Worm (Caenorhabditis elegans) whole organism, L4/young adult: ENCODE measurements around the gene Y105C5B.18.

Source experiments
- W03F9.2 ChIP-seq: fragments of 150-350 bp; optimal IDR thresholded peaks from 2 replicates; lab custom pipeline; 2014; ENCODE audit warnings: missing biosample characterization, missing genetic modification characterization
- dao-5 ChIP-seq: sonication (generic microtip); optimal IDR thresholded peaks from 2 replicates; lab custom pipeline; 2016; ENCODE audit warnings: missing genotype, missing genetic modification characterization, moderate library complexity, missing compliant biosample characterization
- him-1 ChIP-seq: sonication (generic microtip); optimal IDR thresholded peaks from 2 replicates; lab custom pipeline; 2016; ENCODE audit warnings: missing genotype, missing genetic modification reagents, missing genetic modification characterization, missing compliant biosample characterization

Gene Y105C5B.18

DNA sequence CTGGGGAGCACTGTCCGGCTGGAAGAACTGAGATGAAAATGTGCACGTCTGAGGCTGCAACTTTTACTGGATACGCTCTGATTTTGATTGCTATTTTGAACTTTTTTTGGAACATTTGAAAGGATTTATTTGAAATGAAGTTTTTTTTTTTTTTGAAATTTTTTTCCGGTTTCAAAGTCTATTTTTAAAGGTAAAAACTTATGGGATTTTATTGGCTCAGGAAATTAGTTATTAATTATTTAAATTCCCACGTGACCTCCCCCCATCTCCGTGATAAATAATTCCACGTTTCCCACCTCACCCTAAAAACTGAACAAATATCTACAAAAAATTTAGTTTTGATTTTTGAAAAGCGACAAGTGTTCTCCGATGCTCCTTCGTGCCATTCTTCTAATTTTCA, at the start of gene Y105C5B.18:
Gene Y105C5B.18 (plus strand): TSS at position 301 of the 400 bp plus-strand sequence.
- TF ChIP-seq W03F9.2 (no peak), dao-5 (tag; lab: Kevin White, UChicago) (no peak), him-1 (tag; lab: Kevin White, UChicago) (no peak)

DNA sequence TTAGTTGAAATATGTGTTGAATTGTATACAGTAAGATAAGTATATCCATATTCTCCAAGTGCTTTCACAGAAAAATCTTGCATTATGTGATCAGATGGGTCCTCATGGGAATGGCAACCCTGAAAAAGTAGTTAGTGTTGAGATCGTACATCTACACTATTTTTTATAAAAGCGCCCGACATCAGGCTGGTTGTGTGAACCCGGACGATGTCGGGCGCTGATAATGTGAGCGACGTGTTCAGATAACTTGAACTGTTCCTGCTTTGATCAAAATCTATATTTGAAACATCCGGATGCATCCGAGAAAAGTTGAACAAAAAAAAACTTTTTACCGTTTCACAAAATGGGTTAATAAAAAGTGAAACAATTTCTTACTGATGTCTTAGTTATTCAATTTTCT, 49.3 kb upstream of the Y105C5B.18 start:
- no peak for TF ChIP-seq W03F9.2

DNA sequence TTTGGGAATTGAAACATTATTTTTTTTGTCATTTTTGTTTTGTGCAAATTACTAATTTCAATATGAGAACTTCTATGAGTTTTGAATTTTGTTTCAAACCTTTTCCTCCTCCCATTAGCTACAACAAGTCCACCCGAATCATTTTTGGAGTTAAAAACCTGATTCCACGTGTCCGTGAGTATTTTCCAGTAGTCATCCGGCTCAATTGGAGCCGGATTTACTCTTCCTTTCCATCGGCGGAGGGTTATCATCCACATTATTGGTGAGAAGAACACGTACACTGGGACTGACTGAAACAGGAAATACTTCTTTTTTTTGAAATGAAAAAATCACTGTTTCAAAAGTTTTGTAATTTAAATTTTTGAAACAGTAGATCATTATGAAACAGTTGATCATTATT, 41.4 kb upstream of the Y105C5B.18 start:
- TF ChIP-seq him-1 (tag; lab: Kevin White, UChicago) = no peak
- no peak for TF ChIP-seq dao-5 (tag; lab: Kevin White, UChicago)
- no peak for TF ChIP-seq W03F9.2

DNA sequence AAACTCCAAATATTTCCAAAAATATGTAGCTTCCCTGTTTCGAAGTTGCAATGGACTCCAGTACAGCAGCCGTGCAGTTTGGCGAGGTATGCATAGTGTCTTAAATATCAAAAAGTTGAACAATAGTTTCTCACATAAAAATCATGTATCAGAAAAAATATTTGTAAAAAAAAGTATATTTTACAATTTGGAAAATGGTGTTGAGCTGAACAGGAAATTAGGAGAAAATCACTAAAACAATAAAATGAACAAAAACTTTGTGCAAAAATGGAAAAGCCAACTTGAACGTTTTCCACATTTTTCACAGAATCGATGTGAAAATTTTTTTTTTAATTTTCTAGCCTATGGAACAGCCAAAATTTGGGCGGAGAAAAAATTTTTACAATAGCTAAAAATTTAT, 37.7 kb upstream of the Y105C5B.18 start, which contains the start of gene Y105C5B.8:
Gene Y105C5B.8 (minus strand): TSS at position 101 of the 400 bp plus-strand sequence.
- no peak for TF ChIP-seq him-1 (tag; lab: Kevin White, UChicago)
- no peak for TF ChIP-seq dao-5 (tag; lab: Kevin White, UChicago)
- no peak for TF ChIP-seq W03F9.2

DNA sequence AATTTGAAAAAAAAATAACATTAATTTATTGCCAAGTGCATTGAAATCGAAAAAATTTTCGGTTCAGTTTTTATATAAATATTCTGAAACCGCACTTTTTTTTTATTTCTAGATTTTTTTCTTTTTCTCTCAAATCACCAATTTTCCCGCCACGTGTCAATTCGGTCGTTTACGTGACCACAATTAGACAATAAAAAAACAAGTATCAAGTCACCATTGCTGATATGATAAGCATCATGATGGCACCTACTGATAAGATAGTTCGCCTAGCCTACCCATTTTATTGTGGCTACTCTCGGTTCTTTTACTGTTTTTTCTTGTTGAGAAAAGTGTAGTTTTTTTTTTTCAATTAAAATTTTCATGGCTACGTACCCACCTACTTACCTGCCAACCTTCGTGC, 34.6 kb upstream of the Y105C5B.18 start:
- TF ChIP-seq dao-5 (tag; lab: Kevin White, UChicago) = no peak
- no peak for TF ChIP-seq him-1 (tag; lab: Kevin White, UChicago)
- no peak for TF ChIP-seq W03F9.2

- TF ChIP-seq W03F9.2 = no peak
Observed at ce11 chrIV:15930281-15930680, 34.1 kb upstream of the Y105C5B.18 start, which contains the start of gene Y105C5B.9. Gene Y105C5B.9 (plus strand): TSS chrIV:15930581.

- TF ChIP-seq dao-5 (tag; lab: Kevin White, UChicago) (no peak), him-1 (tag; lab: Kevin White, UChicago) (no peak), W03F9.2 (no peak)
Observed at ce11 chrIV:15930694-15931093, 33.7 kb upstream of the Y105C5B.18 start.

ce11 chrIV:15931176-15931575, 33.2 kb upstream of the Y105C5B.18 start:
- TF ChIP-seq W03F9.2 (no peak), him-1 (tag; lab: Kevin White, UChicago) (no peak), dao-5 (tag; lab: Kevin White, UChicago) (no peak)

DNA sequence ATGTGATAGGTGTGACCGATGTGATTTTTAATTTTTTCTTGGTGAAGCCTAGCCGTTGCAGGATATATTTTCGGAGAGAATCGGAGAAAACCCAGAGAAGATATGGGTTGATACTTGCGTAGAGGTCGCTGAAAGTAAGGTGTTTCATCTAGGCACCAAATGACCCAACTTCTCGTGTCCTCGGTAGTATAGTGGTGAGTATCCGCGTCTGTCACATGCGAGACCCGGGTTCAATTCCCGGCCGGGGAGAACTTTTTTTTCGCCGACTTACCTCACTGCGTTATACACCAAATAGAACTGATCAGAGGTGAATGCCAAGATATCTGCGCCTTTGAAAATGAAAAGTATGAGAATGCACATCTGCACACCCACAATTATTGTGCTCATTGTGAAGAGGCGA, 32.6 kb upstream of the Y105C5B.18 start:
- TF ChIP-seq W03F9.2 (peak; percentile 21), dao-5 (tag; lab: Kevin White, UChicago) (no peak)

DNA sequence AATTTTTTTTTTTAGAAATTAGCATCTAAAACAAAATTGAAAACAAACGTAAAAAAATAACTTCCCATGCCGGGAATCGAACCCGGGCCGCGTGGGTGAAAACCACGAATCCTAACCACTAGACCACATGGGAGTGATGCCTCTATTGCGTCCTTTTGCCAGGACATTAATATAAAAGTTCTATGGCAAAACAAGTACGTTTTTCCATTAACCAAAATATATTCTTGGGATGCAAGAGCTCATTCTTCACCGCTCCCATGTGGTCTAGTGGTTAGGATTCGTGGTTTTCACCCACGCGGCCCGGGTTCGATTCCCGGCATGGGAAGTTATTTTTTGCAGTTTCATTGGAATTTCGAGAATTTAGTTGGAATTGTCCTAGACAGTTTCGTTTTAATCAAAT, 31.3 kb upstream of the Y105C5B.18 start:
- peak; percentile 8 for TF ChIP-seq dao-5 (tag; lab: Kevin White, UChicago)

ce11 chrIV:15933814-15934213, 30.6 kb upstream of the Y105C5B.18 start, which contains the start of gene srv-16:
Gene srv-16 (minus strand): TSS chrIV:15933914.
- TF ChIP-seq W03F9.2 (no peak), him-1 (tag; lab: Kevin White, UChicago) (no peak), dao-5 (tag; lab: Kevin White, UChicago) (no peak)

DNA sequence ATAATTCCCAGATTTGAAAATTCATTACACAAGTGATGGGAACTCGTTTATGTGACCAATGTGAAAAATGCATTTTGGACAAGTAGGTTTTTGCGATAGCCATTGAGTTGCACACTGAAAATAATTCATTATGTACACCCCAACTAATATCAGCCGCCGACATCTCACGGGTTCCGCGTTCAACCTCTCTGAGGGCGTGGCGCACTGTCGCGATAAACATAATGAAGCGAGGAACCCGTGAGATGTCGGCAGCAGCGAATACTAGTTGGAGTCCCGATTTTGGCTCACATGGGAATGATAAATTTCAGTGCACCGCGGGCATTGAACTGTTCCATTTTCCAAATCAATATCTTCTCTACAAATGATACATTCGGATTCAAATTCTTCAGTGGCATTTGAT, 27.3 kb upstream of the Y105C5B.18 start:
- TF ChIP-seq W03F9.2 (no peak), him-1 (tag; lab: Kevin White, UChicago) (no peak), dao-5 (tag; lab: Kevin White, UChicago) (no peak)

DNA sequence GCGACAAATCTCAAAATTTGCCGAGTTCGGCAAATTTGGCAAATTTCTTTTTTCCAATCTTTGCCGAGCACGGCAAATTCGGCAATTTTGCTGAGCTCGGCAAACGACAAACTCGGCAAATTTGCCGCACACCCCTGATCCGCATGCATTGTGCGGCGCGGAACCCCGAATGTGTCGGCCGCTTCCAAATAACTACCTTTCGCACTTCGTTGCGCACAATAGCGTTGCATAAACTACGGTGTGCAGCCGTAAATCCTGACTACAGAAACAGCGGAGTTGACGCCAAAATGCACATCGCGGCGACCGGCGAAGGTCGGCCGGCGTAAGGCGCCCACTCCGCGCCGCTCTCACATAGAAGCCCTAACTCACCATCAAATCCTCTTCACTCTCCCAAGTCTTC, 25.9 kb upstream of the Y105C5B.18 start:
- TF ChIP-seq W03F9.2 (no peak), him-1 (tag; lab: Kevin White, UChicago) (no peak), dao-5 (tag; lab: Kevin White, UChicago) (no peak)

DNA sequence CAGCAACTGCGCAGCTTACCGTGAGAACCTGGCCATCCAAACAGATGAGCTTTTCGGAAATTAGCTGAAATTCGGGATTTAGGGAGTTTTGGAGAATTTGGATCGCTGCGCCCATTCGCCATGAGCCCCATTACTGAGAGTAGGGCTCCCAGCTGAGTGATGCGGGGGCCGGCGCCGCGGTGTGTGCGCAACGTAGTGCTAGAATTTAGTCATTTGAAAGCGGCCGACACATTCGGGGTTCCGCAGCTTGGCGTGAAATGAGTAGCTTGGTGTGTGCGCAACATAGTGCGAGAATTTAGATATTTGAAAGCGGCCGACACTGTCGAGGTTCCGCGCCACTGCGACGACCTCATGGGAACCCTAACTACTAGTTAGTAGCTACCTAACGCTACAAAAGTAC, 23.6 kb upstream of the Y105C5B.18 start:
- no peak for TF ChIP-seq dao-5 (tag; lab: Kevin White, UChicago)

DNA sequence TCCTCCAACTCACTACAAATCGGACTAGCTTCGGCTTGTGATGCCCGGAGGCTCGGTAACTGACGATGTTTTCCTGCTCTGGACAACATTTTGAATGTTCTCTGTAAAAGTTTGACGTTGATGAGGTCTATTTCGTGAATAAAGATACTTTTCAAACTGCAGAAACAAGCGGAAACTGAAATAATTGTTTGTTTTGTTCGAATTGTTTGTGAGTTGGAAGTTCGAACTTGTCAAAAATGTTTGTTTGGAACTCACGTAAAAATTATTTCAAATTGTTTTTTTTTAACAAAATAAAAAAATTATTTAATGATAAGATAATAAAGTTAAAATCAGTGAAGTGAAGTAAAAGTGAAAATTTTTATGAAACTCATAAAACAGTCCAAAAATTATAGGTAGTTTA, 23.0 kb upstream of the Y105C5B.18 start, which contains the start of gene Y105C5B.11:
Gene Y105C5B.11 (minus strand): TSS at position 101 of the 400 bp plus-strand sequence.
- no peak for TF ChIP-seq W03F9.2

- TF ChIP-seq dao-5 (tag; lab: Kevin White, UChicago) (no peak), him-1 (tag; lab: Kevin White, UChicago) (no peak), W03F9.2 (no peak)
Observed at ce11 chrIV:15946507-15946906, 17.9 kb upstream of the Y105C5B.18 start, which contains the start of gene skr-10. Gene skr-10 (plus strand): TSS chrIV:15946807.
